Worm (Caenorhabditis elegans) whole organism, L3 larva: ENCODE results near the gene rpn-11.

Experiments
- R02D3.7 ChIP-seq: fragments of 150-350 bp; optimal IDR thresholded peaks from 2 replicates; lab custom pipeline; 2014; ENCODE audit warnings: missing biosample characterization, missing genetic modification characterization
- ZK546.5 ChIP-seq: sonication (generic microtip); optimal IDR thresholded peaks from 2 replicates; lab custom pipeline; 2017; ENCODE audit warnings: missing biosample characterization, missing genetic modification characterization
- aly-2 ChIP-seq: fragments of 150-350 bp; optimal IDR thresholded peaks from 2 replicates; lab custom pipeline; 2014; ENCODE audit warnings: missing biosample characterization, missing genetic modification characterization
- ceh-16 ChIP-seq: sonication (generic microtip); optimal IDR thresholded peaks from 2 replicates; lab custom pipeline; 2017; ENCODE audit warnings: missing biosample characterization, missing genetic modification characterization
- ceh-28 ChIP-seq: fragments of 150-350 bp; optimal IDR thresholded peaks from 2 replicates; lab custom pipeline; 2014; ENCODE audit warnings: missing biosample characterization, missing genetic modification reagents, missing genetic modification characterization
- ceh-82 ChIP-seq: fragments of 150-350 bp; optimal IDR thresholded peaks from 2 replicates; lab custom pipeline; 2014; ENCODE audit warnings: missing biosample characterization, missing genetic modification characterization
- egl-27 ChIP-seq: sonication (generic microtip); optimal IDR thresholded peaks from 4 replicates; lab custom pipeline; 2017; ENCODE audit warnings: missing biosample characterization, missing genetic modification reagents, missing genetic modification characterization
- egl-5 ChIP-seq: fragments of 150-350 bp; optimal IDR thresholded peaks from 2 replicates; lab custom pipeline; 2017; ENCODE audit warnings: missing biosample characterization, missing genetic modification reagents, missing genetic modification characterization, inconsistent platforms
- elt-2 ChIP-seq: sonication (generic microtip); optimal IDR thresholded peaks from 2 replicates; lab custom pipeline; 2016; ENCODE audit warnings: missing genetic modification reagents, mild to moderate bottlenecking, missing genetic modification characterization, missing compliant biosample characterization
- fkh-10 ChIP-seq: sonication (generic microtip); optimal IDR thresholded peaks from 2 replicates; lab custom pipeline; 2017; ENCODE audit warnings: missing biosample characterization, missing genetic modification reagents, missing genetic modification characterization
- fkh-2 ChIP-seq: fragments of 150-350 bp; optimal IDR thresholded peaks from 2 replicates; lab custom pipeline; 2014; ENCODE audit warnings: missing biosample characterization, missing genetic modification reagents, missing genetic modification characterization
- fos-1 ChIP-seq: fragments of 150-350 bp; optimal IDR thresholded peaks from 2 replicates; lab custom pipeline; 2014; ENCODE audit warnings: missing biosample characterization, missing genetic modification characterization
- hmg-11 ChIP-seq: sonication (generic microtip); optimal IDR thresholded peaks from 2 replicates; lab custom pipeline; 2016; ENCODE audit warnings: missing genetic modification characterization, missing compliant biosample characterization
- jun-1 ChIP-seq: fragments of 150-350 bp; optimal IDR thresholded peaks from 2 replicates; lab custom pipeline; 2014; ENCODE audit warnings: missing biosample characterization, missing genetic modification reagents, missing genetic modification characterization
- lin-15B ChIP-seq: fragments of 150-350 bp; optimal IDR thresholded peaks from 2 replicates; lab custom pipeline; 2014; ENCODE audit warnings: missing biosample characterization, missing genetic modification characterization
- lin-39 ChIP-seq: fragments of 150-350 bp; optimal IDR thresholded peaks from 2 replicates; lab custom pipeline; 2018; ENCODE audit warnings: missing biosample characterization, missing genetic modification reagents, missing genetic modification characterization
- lsy-12 ChIP-seq: sonication (generic microtip); optimal IDR thresholded peaks from 2 replicates; lab custom pipeline; 2016; ENCODE audit warnings: mild to moderate bottlenecking, missing genetic modification characterization, missing compliant biosample characterization
- mml-1 ChIP-seq: fragments of 150-350 bp; sonication (generic microtip); optimal IDR thresholded peaks from 3 replicates; lab custom pipeline; 2014; ENCODE audit warnings: missing biosample characterization, missing genetic modification characterization
- nfya-1 ChIP-seq: sonication (generic microtip); optimal IDR thresholded peaks from 2 replicates; lab custom pipeline; 2017; ENCODE audit warnings: missing genetic modification characterization, mild to moderate bottlenecking, missing compliant biosample characterization, antibody characterized with exemption, moderate library complexity; ENCODE audit not compliant: insufficient read depth
- nhr-11 ChIP-seq: fragments of 150-350 bp; optimal IDR thresholded peaks from 2 replicates; lab custom pipeline; 2014; ENCODE audit warnings: missing biosample characterization, missing genetic modification characterization
- nhr-12 ChIP-seq: fragments of 150-350 bp; optimal IDR thresholded peaks from 2 replicates; lab custom pipeline; 2014; ENCODE audit warnings: missing biosample characterization, missing genetic modification characterization
- nhr-237 ChIP-seq: fragments of 150-350 bp; optimal IDR thresholded peaks from 2 replicates; lab custom pipeline; 2014; ENCODE audit warnings: missing biosample characterization, missing genetic modification characterization
- nhr-25 ChIP-seq: sonication (generic microtip); optimal IDR thresholded peaks from 2 replicates; lab custom pipeline; 2017; ENCODE audit warnings: missing biosample characterization, missing genetic modification characterization
- nhr-28 ChIP-seq: fragments of 150-350 bp; optimal IDR thresholded peaks from 2 replicates; lab custom pipeline; 2014; ENCODE audit warnings: missing biosample characterization, missing genetic modification characterization
- nhr-43 ChIP-seq: sonication (generic microtip); optimal IDR thresholded peaks from 2 replicates; lab custom pipeline; 2016; ENCODE audit warnings: mild to moderate bottlenecking, missing genetic modification characterization, missing compliant biosample characterization; ENCODE audit not compliant: poor library complexity, severe bottlenecking
- nhr-76 ChIP-seq: fragments of 150-350 bp; sonication (generic microtip); optimal IDR thresholded peaks from 5 replicates; lab custom pipeline; 2014; ENCODE audit warnings: missing biosample characterization, missing genetic modification characterization
- nhr-77 ChIP-seq: fragments of 150-350 bp; optimal IDR thresholded peaks from 2 replicates; lab custom pipeline; 2014; ENCODE audit warnings: missing biosample characterization, missing genetic modification characterization
- pha-4 ChIP-seq: fragments of 150-350 bp; optimal IDR thresholded peaks from 2 replicates; lab custom pipeline; 2014; ENCODE audit warnings: missing biosample characterization, missing genetic modification reagents, missing genetic modification characterization
- pqm-1 ChIP-seq: fragments of 150-350 bp; optimal IDR thresholded peaks from 2 replicates; lab custom pipeline; 2017; ENCODE audit warnings: missing biosample characterization, missing genetic modification characterization, inconsistent platforms
- sea-2 ChIP-seq: fragments of 150-350 bp; sonication (generic microtip); optimal IDR thresholded peaks from 4 replicates; lab custom pipeline; 2014; ENCODE audit warnings: missing biosample characterization, missing genetic modification reagents, missing genetic modification characterization
- skn-1 ChIP-seq: fragments of 150-350 bp; optimal IDR thresholded peaks from 2 replicates; lab custom pipeline; 2014; ENCODE audit warnings: missing biosample characterization, missing genetic modification characterization
- snpc-4 ChIP-seq: fragments of 150-350 bp; optimal IDR thresholded peaks from 2 replicates; lab custom pipeline; 2014; ENCODE audit warnings: missing biosample characterization, missing genetic modification characterization
- tbx-2 ChIP-seq: sonication (generic microtip); optimal IDR thresholded peaks from 2 replicates; lab custom pipeline; 2016; ENCODE audit warnings: mild to moderate bottlenecking, missing genetic modification characterization, missing compliant biosample characterization
- unc-39 ChIP-seq: sonication (generic microtip); optimal IDR thresholded peaks from 4 replicates; lab custom pipeline; 2017; ENCODE audit warnings: missing biosample characterization, missing genetic modification characterization
- unc-62 ChIP-seq: fragments of 150-350 bp; sonication (generic microtip); optimal IDR thresholded peaks from 4 replicates; lab custom pipeline; 2014; ENCODE audit warnings: missing biosample characterization, missing genetic modification reagents, missing genetic modification characterization
- ztf-4 ChIP-seq: fragments of 150-350 bp; optimal IDR thresholded peaks from 2 replicates; lab custom pipeline; 2014; ENCODE audit warnings: missing biosample characterization, missing genetic modification characterization

The rpn-11 gene

DNA sequence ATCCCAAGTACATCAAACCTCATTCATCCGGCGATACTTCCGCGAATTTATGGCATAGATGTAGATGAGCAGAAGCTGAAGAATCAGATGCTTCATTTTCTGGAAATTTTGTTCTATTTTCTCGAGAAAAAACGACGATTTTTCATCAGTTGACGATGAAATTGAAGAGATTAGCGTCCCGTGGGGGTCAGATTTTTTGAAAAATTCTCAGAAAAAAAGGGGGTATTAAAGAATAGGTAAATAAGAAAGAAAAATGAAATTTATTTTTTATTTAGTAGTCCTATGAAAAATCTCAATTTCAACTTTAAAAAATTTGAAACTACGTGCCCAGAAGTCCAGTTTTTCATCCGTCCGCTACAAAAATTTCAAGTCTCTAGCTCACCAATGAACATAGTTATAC, 18.9 kb downstream of the rpn-11 start, which contains the start of gene K07D4.5:
Gene K07D4.5, minus strand, starts transcription at position 101 of the 400 bp plus-strand sequence.
- TF ChIP-seq hmg-11 (tag; lab: Kevin White, UChicago) (no peak), mml-1 (no peak), jun-1 (tag; lab: Kevin White, UChicago) (no peak), ztf-4 (tag; lab: Kevin White, UChicago) (no peak), sea-2 (GFP tag; lab: Kevin White, UChicago) (no peak), nhr-237 (tag; lab: Kevin White, UChicago) (no peak), egl-5 (tag; lab: Kevin White, UChicago) (no peak), ceh-16 (tag; lab: Kevin White, UChicago) (no peak), aly-2 (tag; lab: Kevin White, UChicago) (no peak), unc-62 (GFP tag; lab: Kevin White, UChicago) (no peak), nhr-11 (tag; lab: Kevin White, UChicago) (no peak), nhr-12 (tag; lab: Kevin White, UChicago) (no peak), egl-27 (tag; lab: Kevin White, UChicago) (no peak), nhr-28 (tag; lab: Kevin White, UChicago) (no peak), ZK546.5 (no peak), lsy-12 (tag; lab: Kevin White, UChicago) (no peak)

DNA sequence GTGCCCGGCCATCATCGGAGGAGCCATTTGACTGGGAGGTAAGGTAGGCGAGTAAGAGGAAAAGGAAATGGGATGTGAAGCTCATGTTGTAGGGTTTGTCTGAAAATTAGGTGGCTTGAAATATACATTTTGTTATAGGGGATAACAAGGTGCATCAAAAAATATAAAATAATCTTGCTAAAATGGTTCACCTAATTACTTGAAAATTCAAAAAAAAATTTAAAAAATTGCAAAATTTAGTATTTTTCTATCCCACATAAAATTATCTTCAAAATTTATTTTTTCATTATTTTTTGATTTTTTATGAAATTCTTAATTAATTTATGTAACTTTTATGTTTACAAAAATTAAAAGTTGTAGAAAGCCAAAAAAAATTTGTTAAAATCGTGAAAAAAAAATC, 25.7 kb downstream of the rpn-11 start, which contains the start of gene K07D4.6:
Gene K07D4.6, minus strand, starts transcription at position 101 of the 400 bp plus-strand sequence.
- TF ChIP-seq unc-39 (tag; lab: Kevin White, UChicago) (no peak), skn-1 (no peak), nhr-25 (tag; lab: Kevin White, UChicago) (no peak), fkh-2 (tag; lab: Kevin White, UChicago) (no peak), nhr-76 (tag; lab: Kevin White, UChicago) (no peak), mml-1 (no peak), tbx-2 (tag; lab: Kevin White, UChicago) (no peak), R02D3.7 (tag; lab: Kevin White, UChicago) (no peak), nhr-43 (tag; lab: Kevin White, UChicago) (no peak), ztf-4 (tag; lab: Kevin White, UChicago) (no peak), lin-39 (no peak), elt-2 (no peak), lin-15B (tag; lab: Kevin White, UChicago) (no peak), aly-2 (tag; lab: Kevin White, UChicago) (no peak), fos-1 (tag; lab: Kevin White, UChicago) (no peak), nhr-77 (no peak), snpc-4 (no peak)

ce11 chrII:4011518-4011917, 32.8 kb downstream of the rpn-11 start:
- TF ChIP-seq elt-2: peak; percentile 29
- no peak for TF ChIP-seq egl-27 (tag; lab: Kevin White, UChicago)

ce11 chrII:4007972-4008371, 36.4 kb downstream of the rpn-11 start:
- TF ChIP-seq fkh-10 (GFP tag; lab: Kevin White, UChicago): no peak
- TF ChIP-seq fkh-2 (tag; lab: Kevin White, UChicago): no peak
- no peak for TF ChIP-seq pqm-1 (tag; lab: Kevin White, UChicago)
- TF ChIP-seq lsy-12 (tag; lab: Kevin White, UChicago): no peak
- TF ChIP-seq nhr-237 (tag; lab: Kevin White, UChicago): no peak
- TF ChIP-seq ceh-28: no peak
- TF ChIP-seq tbx-2 (tag; lab: Kevin White, UChicago): no peak
- TF ChIP-seq ceh-82 (tag; lab: Kevin White, UChicago): no peak
- TF ChIP-seq nfya-1: no peak
- TF ChIP-seq egl-27 (tag; lab: Kevin White, UChicago): no peak
- TF ChIP-seq lin-15B (tag; lab: Kevin White, UChicago): no peak

DNA sequence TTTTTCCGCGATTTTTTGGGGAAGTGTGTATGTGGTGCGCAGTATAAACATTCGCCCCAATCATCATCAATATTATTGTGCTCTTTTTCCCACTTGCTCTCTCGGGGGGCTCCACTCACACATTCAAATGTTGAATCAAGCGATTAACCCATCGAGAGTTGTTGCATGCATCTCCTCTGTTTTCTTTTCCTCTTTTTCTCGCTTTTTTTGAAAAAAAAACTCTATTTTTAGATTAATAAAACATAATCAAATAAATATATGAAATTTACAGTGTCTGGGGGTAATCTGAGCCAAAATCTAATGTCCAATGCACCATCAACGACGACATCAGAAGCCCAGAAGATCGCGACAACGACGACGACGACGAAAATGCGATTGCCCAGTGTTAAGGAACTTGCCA, 39.7 kb downstream of the rpn-11 start, which contains the start of gene ephx-1:
Gene ephx-1, plus strand, starts transcription at position 301 of the 400 bp plus-strand sequence.
- no peak for TF ChIP-seq nhr-76 (tag; lab: Kevin White, UChicago)
- peak; percentile 19 for TF ChIP-seq pha-4
- no peak for TF ChIP-seq lin-39
- TF ChIP-seq nhr-43 (tag; lab: Kevin White, UChicago): no peak
- TF ChIP-seq, all 47 proteins: peak for 1
